Worm (Caenorhabditis elegans) whole organism, early embryonic: ENCODE results near the gene Y53G8AM.8.

ENCODE experiments used
- B0310.2 ChIP-seq: sonication (generic microtip); optimal IDR thresholded peaks from 2 replicates; lab custom pipeline; 2016; ENCODE audit warnings: mild to moderate bottlenecking, missing genetic modification characterization, missing compliant biosample characterization
- F13C5.2 ChIP-seq: sonication (generic microtip); optimal IDR thresholded peaks from 2 replicates; lab custom pipeline; 2017; ENCODE audit warnings: mild to moderate bottlenecking, missing genetic modification characterization, inconsistent platforms, missing compliant biosample characterization
- aly-1 ChIP-seq: sonication (generic microtip); optimal IDR thresholded peaks from 2 replicates; lab custom pipeline; 2016; ENCODE audit warnings: missing genetic modification characterization, missing compliant biosample characterization
- ama-1 ChIP-seq: fragments of 150-350 bp; optimal IDR thresholded peaks from 2 replicates; lab custom pipeline; 2014
- ceh-13 ChIP-seq: fragments of 200-800 bp; sonication (Bioruptor generic); optimal IDR thresholded peaks from 2 replicates; lab custom pipeline; 2018; ENCODE audit warnings: mild to moderate bottlenecking, missing genetic modification characterization, missing compliant biosample characterization
- ceh-36 ChIP-seq: sonication (generic microtip); optimal IDR thresholded peaks from 2 replicates; lab custom pipeline; 2016; ENCODE audit warnings: missing genetic modification characterization, inconsistent platforms, missing compliant biosample characterization
- ets-7 ChIP-seq: sonication (generic microtip); optimal IDR thresholded peaks from 2 replicates; lab custom pipeline; 2016; ENCODE audit warnings: missing genotype, missing genetic modification characterization, missing compliant biosample characterization
- flt-1 ChIP-seq: fragments of 200-800 bp; sonication (Bioruptor generic); IDR thresholded peaks from 2 replicates; pipeline ENCODE4 v1.3.6; 2022; ENCODE audit warnings: missing genetic modification characterization, missing compliant biosample characterization
- hmbx-1 ChIP-seq: sonication (generic microtip); optimal IDR thresholded peaks from 2 replicates; lab custom pipeline; 2016; ENCODE audit warnings: mild to moderate bottlenecking, missing genetic modification characterization, missing compliant biosample characterization
- hmg-4 ChIP-seq: fragments of 200-800 bp; sonication (Bioruptor generic); optimal IDR thresholded peaks from 2 replicates; lab custom pipeline; 2018; ENCODE audit warnings: mild to moderate bottlenecking, missing genetic modification characterization, missing compliant biosample characterization
- hnd-1 ChIP-seq: sonication (generic microtip); optimal IDR thresholded peaks from 2 replicates; lab custom pipeline; 2016; ENCODE audit warnings: missing genetic modification characterization, missing compliant biosample characterization
- pes-1 ChIP-seq: fragments of 200-800 bp; sonication (Bioruptor generic); IDR thresholded peaks from 2 replicates; pipeline ENCODE4 v1.3.6; 2022; ENCODE audit warnings: missing genetic modification reagents, missing genetic modification characterization, missing compliant biosample characterization
- scrt-1 ChIP-seq: fragments of 200-800 bp; sonication (Bioruptor generic); IDR thresholded peaks from 2 replicates; pipeline ENCODE4 v1.3.6; 2022; ENCODE audit warnings: missing genetic modification characterization, missing compliant biosample characterization
- sea-1 ChIP-seq: fragments of 200-800 bp; sonication (Bioruptor generic); conservative IDR thresholded peaks from 2 replicates; pipeline ENCODE4 v1.3.6; 2022; ENCODE audit warnings: missing genetic modification characterization, missing compliant biosample characterization
- tbx-11 ChIP-seq: fragments of 200-800 bp; sonication (Bioruptor generic); IDR thresholded peaks from 2 replicates; pipeline ENCODE4 v1.3.6; 2022; ENCODE audit warnings: missing genetic modification characterization, missing compliant biosample characterization
- tbx-37 ChIP-seq: fragments of 200-800 bp; sonication (Bioruptor generic); conservative IDR thresholded peaks from 2 replicates; pipeline ENCODE4 v1.3.6; 2022; ENCODE audit warnings: missing genetic modification reagents, missing genetic modification characterization, missing compliant biosample characterization
- tra-4 ChIP-seq: sonication (generic microtip); optimal IDR thresholded peaks from 2 replicates; lab custom pipeline; 2017; ENCODE audit warnings: missing genetic modification characterization, missing compliant biosample characterization

The Y53G8AM.8 gene

ce11 chrIII:3278610-3279009, at the start of gene Y53G8AM.8:
Gene Y53G8AM.8 (minus strand): TSS chrIII:3278710.
- no peak for TF ChIP-seq hnd-1 (tag; lab: Kevin White, UChicago)
- TF ChIP-seq hmg-4 (GFP tag; lab: Kevin White, UChicago): no peak
- no peak for TF ChIP-seq flt-1 (GFP tag; lab: Robert Waterston, UW)
- TF ChIP-seq ceh-36 (tag; lab: Kevin White, UChicago): no peak
- TF ChIP-seq tbx-37 (GFP tag; lab: Robert Waterston, UW): no peak
- TF ChIP-seq B0310.2 (tag; lab: Kevin White, UChicago): no peak
- no peak for TF ChIP-seq ama-1 (lab: Kevin White, UChicago)
- TF ChIP-seq scrt-1: no peak
- no peak for TF ChIP-seq hmbx-1 (tag; lab: Kevin White, UChicago)
- no peak for TF ChIP-seq ceh-13
- no peak for TF ChIP-seq F13C5.2
- no peak for TF ChIP-seq sea-1 (GFP tag; lab: Robert Waterston, UW)

- no peak for TF ChIP-seq tbx-11
- no peak for TF ChIP-seq flt-1 (GFP tag; lab: Robert Waterston, UW)
- no peak for TF ChIP-seq hnd-1 (tag; lab: Kevin White, UChicago)
- no peak for TF ChIP-seq pes-1
- TF ChIP-seq hmbx-1 (tag; lab: Kevin White, UChicago): no peak
- no peak for TF ChIP-seq tbx-37 (GFP tag; lab: Robert Waterston, UW)
Measured at ce11 chrIII:3323906-3324305, 45.4 kb upstream of the Y53G8AM.8 start.

- no peak for TF ChIP-seq sea-1 (GFP tag; lab: Robert Waterston, UW)
- no peak for TF ChIP-seq tbx-37 (GFP tag; lab: Robert Waterston, UW)
- no peak for TF ChIP-seq scrt-1
- TF ChIP-seq ceh-36 (tag; lab: Kevin White, UChicago): no peak
- no peak for TF ChIP-seq flt-1 (GFP tag; lab: Robert Waterston, UW)
- no peak for TF ChIP-seq hnd-1 (tag; lab: Kevin White, UChicago)
- TF ChIP-seq ets-7: no peak
- TF ChIP-seq hmbx-1 (tag; lab: Kevin White, UChicago): no peak
- TF ChIP-seq pes-1: no peak
- no peak for TF ChIP-seq B0310.2 (tag; lab: Kevin White, UChicago)
- TF ChIP-seq hmg-4 (GFP tag; lab: Kevin White, UChicago): no peak
- no peak for TF ChIP-seq ama-1 (lab: Kevin White, UChicago)
- TF ChIP-seq F13C5.2: no peak
- no peak for TF ChIP-seq tra-4 (tag; lab: Kevin White, UChicago)
- TF ChIP-seq ceh-13: no peak
Measured at ce11 chrIII:3322317-3323010, 44.0 kb upstream of the Y53G8AM.8 start, which contains the start of gene phf-15. Gene phf-15 (plus strand): TSS chrIII:3322853.

- TF ChIP-seq F13C5.2 (no peak), tbx-11 (no peak), hmg-4 (GFP tag; lab: Kevin White, UChicago) (no peak), ets-7 (no peak), hmbx-1 (tag; lab: Kevin White, UChicago) (no peak), B0310.2 (tag; lab: Kevin White, UChicago) (no peak), flt-1 (GFP tag; lab: Robert Waterston, UW) (no peak), pes-1 (no peak), ceh-36 (tag; lab: Kevin White, UChicago) (no peak), scrt-1 (no peak), sea-1 (GFP tag; lab: Robert Waterston, UW) (no peak), aly-1 (tag; lab: Kevin White, UChicago) (no peak), tbx-37 (GFP tag; lab: Robert Waterston, UW) (no peak), ama-1 (lab: Kevin White, UChicago) (no peak), tra-4 (tag; lab: Kevin White, UChicago) (no peak), ceh-13 (no peak), hnd-1 (tag; lab: Kevin White, UChicago) (no peak)
Measured at ce11 chrIII:3321145-3321544, 42.6 kb upstream of the Y53G8AM.8 start, which contains the start of gene Y53G8AR.9. Gene Y53G8AR.9 (minus strand): TSS chrIII:3321245.

- no peak for TF ChIP-seq hmbx-1 (tag; lab: Kevin White, UChicago)
- TF ChIP-seq ceh-36 (tag; lab: Kevin White, UChicago): no peak
- TF ChIP-seq scrt-1: no peak
- TF ChIP-seq hnd-1 (tag; lab: Kevin White, UChicago): no peak
- no peak for TF ChIP-seq B0310.2 (tag; lab: Kevin White, UChicago)
- no peak for TF ChIP-seq hmg-4 (GFP tag; lab: Kevin White, UChicago)
- TF ChIP-seq tra-4 (tag; lab: Kevin White, UChicago): no peak
- no peak for TF ChIP-seq F13C5.2
- TF ChIP-seq ets-7: no peak
- TF ChIP-seq sea-1 (GFP tag; lab: Robert Waterston, UW): no peak
- TF ChIP-seq aly-1 (tag; lab: Kevin White, UChicago): no peak
- TF ChIP-seq flt-1 (GFP tag; lab: Robert Waterston, UW): no peak
- TF ChIP-seq tbx-37 (GFP tag; lab: Robert Waterston, UW): no peak
- TF ChIP-seq ceh-13: no peak
- no peak for TF ChIP-seq ama-1 (lab: Kevin White, UChicago)
- no peak for TF ChIP-seq tbx-11
- TF ChIP-seq pes-1: no peak
Measured at ce11 chrIII:3317887-3318286, 39.4 kb upstream of the Y53G8AM.8 start.

- TF ChIP-seq tbx-11 (no peak), sea-1 (GFP tag; lab: Robert Waterston, UW) (no peak), B0310.2 (tag; lab: Kevin White, UChicago) (no peak), pes-1 (no peak), flt-1 (GFP tag; lab: Robert Waterston, UW) (no peak), hmbx-1 (tag; lab: Kevin White, UChicago) (no peak), aly-1 (tag; lab: Kevin White, UChicago) (no peak), ceh-36 (tag; lab: Kevin White, UChicago) (no peak), tbx-37 (GFP tag; lab: Robert Waterston, UW) (no peak), hnd-1 (tag; lab: Kevin White, UChicago) (no peak), tra-4 (tag; lab: Kevin White, UChicago) (no peak), ceh-13 (no peak), ama-1 (lab: Kevin White, UChicago) (no peak), ets-7 (no peak), scrt-1 (no peak), F13C5.2 (no peak), hmg-4 (GFP tag; lab: Kevin White, UChicago) (no peak)
Measured at ce11 chrIII:3312111-3312510, 33.6 kb upstream of the Y53G8AM.8 start.
